Fruit fly (Drosophila melanogaster) whole organism, prepupa: ENCODE data around the gene CG7255.

Experiments
- CG11902 ChIP-seq: fragments of 200-800 bp; sonication (Bioruptor generic); optimal IDR thresholded peaks from 3 replicates; lab custom pipeline; 2016; ENCODE audit warnings: missing biosample characterization, missing genetic modification characterization
- dsx ChIP-seq: fragments of 200-800 bp; optimal IDR thresholded peaks from 3 replicates; lab custom pipeline; 2019; ENCODE audit warnings: missing biosample characterization, mild to moderate bottlenecking, missing genetic modification characterization, moderate library complexity; ENCODE audit not compliant: poor library complexity, severe bottlenecking
- net ChIP-seq: fragments of 200-800 bp; sonication (Bioruptor generic); optimal IDR thresholded peaks from 3 replicates; lab custom pipeline; 2016; ENCODE audit warnings: missing biosample characterization, missing genetic modification characterization
- svp ChIP-seq: fragments of 200-800 bp; sonication (Bioruptor generic); peaks from one replicate; lab custom pipeline; 2016; ENCODE audit warnings: missing biosample characterization, missing genetic modification characterization

dm6 chr3L:15258357-15258756 lies 45.7 kb upstream of the CG7255 start:
- TF ChIP-seq svp (GFP tag; lab: Kevin White, UChicago) (peak; percentile 87), CG11902 (GFP tag; lab: Kevin White, UChicago) (peak; percentile 49), dsx (GFP tag; lab: Kevin White, UChicago) (peak; percentile 34), net (GFP tag; lab: Kevin White, UChicago) (peak; percentile 56)
